Comparison of ENCODE assay signal across 2 worm cellular contexts in the genomic region with DNA sequence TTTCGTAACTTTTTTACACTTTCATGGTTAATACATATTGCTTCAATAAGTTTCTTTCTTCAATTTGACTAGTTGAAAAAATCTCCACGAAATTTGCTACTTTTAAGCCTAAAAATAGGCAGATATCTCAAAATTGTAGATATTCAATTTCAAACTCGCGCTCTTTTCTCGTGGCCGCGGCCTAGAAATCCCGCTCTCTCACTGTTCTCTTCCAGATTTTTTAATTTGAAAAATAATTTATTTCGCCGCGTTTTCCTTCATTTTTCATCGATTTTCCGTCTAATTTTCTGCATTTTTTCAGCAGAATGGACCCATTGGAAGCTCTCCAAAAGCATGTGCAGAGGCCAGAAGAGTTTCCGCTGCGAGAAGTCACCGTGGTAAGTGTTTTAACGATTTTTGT.
TF ChIP-seq lines count a peak whose summit lies in the region.

cdc-73 (plus strand) TSS at position 302 of the 400 bp plus-strand sequence.

TF ChIP-seq in whole organism, L2 larva, 48 proteins besides CTCF, POLR2A, EP300 and RAD21 (continued from another document):
- TF ChIP-seq zag-1 (tag; optimal IDR thresholded peaks at IDR 0.05; lab: Kevin White, UChicago) (no peak), R02D3.7 (tag; optimal IDR thresholded peaks at IDR 0.05; lab: Kevin White, UChicago) (no peak), C34F6.9 (tag; optimal IDR thresholded peaks at IDR 0.05; lab: Kevin White, UChicago) (peak; percentile 37), elt-3 (tag; optimal IDR thresholded peaks at IDR 0.05; lab: Kevin White, UChicago) (no peak), mab-5 (tag; optimal IDR thresholded peaks at IDR 0.05; lab: Kevin White, UChicago) (peak; percentile 17), ztf-11 (tag; optimal IDR thresholded peaks at IDR 0.05; lab: Kevin White, UChicago) (no peak), F13H6.1 (tag; optimal IDR thresholded peaks at IDR 0.05; lab: Kevin White, UChicago) (peak; percentile 20), fos-1 (tag; optimal IDR thresholded peaks at IDR 0.05; lab: Kevin White, UChicago) (no peak), ztf-1 (GFP tag; conservative IDR thresholded peaks at IDR 0.05; lab: Robert Waterston, UW) (no peak), lin-11 (tag; optimal IDR thresholded peaks at IDR 0.05; lab: Kevin White, UChicago) (no peak), skn-1 (tag; optimal IDR thresholded peaks at IDR 0.05; lab: Kevin White, UChicago) (no peak), nhr-11 (tag; optimal IDR thresholded peaks at IDR 0.05; lab: Kevin White, UChicago) (no peak)

TF ChIP-seq in whole organism, late embryonic, 69 proteins besides CTCF, POLR2A, EP300 and RAD21 (continued from another document):
- TF ChIP-seq hlh-8 (tag; optimal IDR thresholded peaks at IDR 0.05; lab: Kevin White, UChicago) (peak; percentile 66), pax-1 (tag; optimal IDR thresholded peaks at IDR 0.05; lab: Kevin White, UChicago) (no peak), K02D7.2 (tag; optimal IDR thresholded peaks at IDR 0.05; lab: Kevin White, UChicago) (no peak), unc-42 (tag; optimal IDR thresholded peaks at IDR 0.05; lab: Kevin White, UChicago) (peak; percentile 3), sdc-2 (tag; optimal IDR thresholded peaks at IDR 0.05; lab: Kevin White, UChicago) (no peak), ets-4 (tag; optimal IDR thresholded peaks at IDR 0.05; lab: Kevin White, UChicago) (peak; percentile 80), Y22D7AL.16 (tag; optimal IDR thresholded peaks at IDR 0.05; lab: Kevin White, UChicago) (no peak), hlh-30 (tag; optimal IDR thresholded peaks at IDR 0.05; lab: Kevin White, UChicago; ENCODE audit: insufficient read depth) (no peak), gmeb-2 (tag; optimal IDR thresholded peaks at IDR 0.05; lab: Kevin White, UChicago) (no peak), tbx-7 (tag; optimal IDR thresholded peaks at IDR 0.05; lab: Kevin White, UChicago) (peak; percentile 72), fkh-10 (GFP tag; optimal IDR thresholded peaks at IDR 0.05; lab: Kevin White, UChicago) (no peak), pha-2 (tag; optimal IDR thresholded peaks at IDR 0.05; lab: Kevin White, UChicago) (no peak), lim-6 (tag; optimal IDR thresholded peaks at IDR 0.05; lab: Kevin White, UChicago) (peak; percentile 2), nfya-1 (tag; optimal IDR thresholded peaks at IDR 0.05; lab: Kevin White, UChicago) (no peak), pros-1 (tag; optimal IDR thresholded peaks at IDR 0.05; lab: Kevin White, UChicago) (no peak), ama-1 (optimal IDR thresholded peaks at IDR 0.05; lab: Kevin White, UChicago) (no peak), ceh-22 (tag; optimal IDR thresholded peaks at IDR 0.05; lab: Kevin White, UChicago) (no peak), ceh-18 (tag; optimal IDR thresholded peaks at IDR 0.05; lab: Kevin White, UChicago) (no peak), ceh-45 (GFP tag; IDR thresholded peaks at IDR 0.05; lab: Robert Waterston, UW) (no peak), syd-9 (tag; optimal IDR thresholded peaks at IDR 0.05; lab: Kevin White, UChicago) (no peak), ceh-24 (tag; optimal IDR thresholded peaks at IDR 0.05; lab: Kevin White, UChicago) (no peak), ceh-6 (GFP tag; optimal IDR thresholded peaks at IDR 0.05; lab: Kevin White, UChicago) (no peak), elt-2 (tag; optimal IDR thresholded peaks at IDR 0.05; lab: Kevin White, UChicago) (peak; percentile 36), sox-4 (tag; optimal IDR thresholded peaks at IDR 0.05; lab: Kevin White, UChicago) (no peak), hlh-6 (tag; optimal IDR thresholded peaks at IDR 0.05; lab: Kevin White, UChicago) (no peak), nhr-232 (tag; optimal IDR thresholded peaks at IDR 0.05; lab: Kevin White, UChicago) (no peak), pag-3 (tag; optimal IDR thresholded peaks at IDR 0.05; lab: Kevin White, UChicago; ENCODE audit: borderline replicate concordance) (peak; percentile 9), zip-5 (tag; optimal IDR thresholded peaks at IDR 0.05; lab: Kevin White, UChicago) (peak; percentile 46), K09A11.1 (tag; optimal IDR thresholded peaks at IDR 0.05; lab: Kevin White, UChicago; ENCODE audit: insufficient read depth) (no peak), ahr-1 (tag; optimal IDR thresholded peaks at IDR 0.05; lab: Kevin White, UChicago) (peak; percentile 50), hlh-13 (GFP tag; optimal IDR thresholded peaks at IDR 0.05; lab: Kevin White, UChicago) (no peak), npax-4 (tag; optimal IDR thresholded peaks at IDR 0.05; lab: Kevin White, UChicago) (no peak), fax-1 (tag; optimal IDR thresholded peaks at IDR 0.05; lab: Kevin White, UChicago) (peak; percentile 25), eyg-1 (tag; optimal IDR thresholded peaks at IDR 0.05; lab: Kevin White, UChicago) (no peak), madf-2 (tag; optimal IDR thresholded peaks at IDR 0.05; lab: Kevin White, UChicago) (no peak), ceh-48 (tag; optimal IDR thresholded peaks at IDR 0.05; lab: Kevin White, UChicago) (no peak), elt-4 (tag; optimal IDR thresholded peaks at IDR 0.05; lab: Kevin White, UChicago) (no peak), ttx-3 (tag; optimal IDR thresholded peaks at IDR 0.05; lab: Kevin White, UChicago) (no peak), ceh-19 (GFP tag; optimal IDR thresholded peaks at IDR 0.05; lab: Kevin White, UChicago) (no peak), F13H6.1 (tag; optimal IDR thresholded peaks at IDR 0.05; lab: Kevin White, UChicago) (no peak), sox-2 (GFP tag; IDR thresholded peaks at IDR 0.05; lab: Robert Waterston, UW) (no peak), unc-86 (tag; optimal IDR thresholded peaks at IDR 0.05; lab: Kevin White, UChicago) (no peak)
